Worm (Caenorhabditis elegans) whole organism, midembryonic: ENCODE results near the gene trap-4.

Source experiments
- flt-1 ChIP-seq: fragments of 200-800 bp; sonication (Bioruptor generic); IDR thresholded peaks from 2 replicates; pipeline ENCODE4 v1.3.6; 2022; ENCODE audit warnings: missing genetic modification characterization, missing compliant biosample characterization
- tab-1 ChIP-seq: fragments of 200-800 bp; sonication (Bioruptor generic); IDR thresholded peaks from 2 replicates; pipeline ENCODE4 v1.3.6; 2022; ENCODE audit warnings: missing genetic modification characterization, missing compliant biosample characterization
- ztf-23 ChIP-seq: fragments of 200-800 bp; sonication (Bioruptor generic); IDR thresholded peaks from 2 replicates; pipeline ENCODE4 v1.3.6; 2022; ENCODE audit warnings: missing genetic modification reagents, missing genetic modification characterization, missing compliant biosample characterization

ce11 chrIII:11895504-11895903 is 25.0 kb upstream of the trap-4 start:
- no peak for TF ChIP-seq ztf-23 (GFP tag; lab: Robert Waterston, UW)
- TF ChIP-seq tab-1: no peak
- TF ChIP-seq flt-1 (GFP tag; lab: Robert Waterston, UW): no peak
